Worm (Caenorhabditis elegans) whole organism, L3 larva: Measurements from ENCODE around the gene R05F9.9.
A peak's percentile ranks its signal among the peaks of the same experiment; 100 is the strongest.

Source experiments
- R02D3.7 ChIP-seq: fragments of 150-350 bp; optimal IDR thresholded peaks from 2 replicates; lab custom pipeline; 2014; ENCODE audit warnings: missing biosample characterization, missing genetic modification characterization
- ZK546.5 ChIP-seq: sonication (generic microtip); optimal IDR thresholded peaks from 2 replicates; lab custom pipeline; 2017; ENCODE audit warnings: missing biosample characterization, missing genetic modification characterization
- aly-2 ChIP-seq: fragments of 150-350 bp; optimal IDR thresholded peaks from 2 replicates; lab custom pipeline; 2014; ENCODE audit warnings: missing biosample characterization, missing genetic modification characterization
- ama-1 ChIP-seq: fragments of 150-350 bp; optimal IDR thresholded peaks from 2 replicates; lab custom pipeline; 2018
- ceh-16 ChIP-seq: sonication (generic microtip); optimal IDR thresholded peaks from 2 replicates; lab custom pipeline; 2017; ENCODE audit warnings: missing biosample characterization, missing genetic modification characterization
- ceh-28 ChIP-seq: fragments of 150-350 bp; optimal IDR thresholded peaks from 2 replicates; lab custom pipeline; 2014; ENCODE audit warnings: missing biosample characterization, missing genetic modification reagents, missing genetic modification characterization
- ceh-82 ChIP-seq: fragments of 150-350 bp; optimal IDR thresholded peaks from 2 replicates; lab custom pipeline; 2014; ENCODE audit warnings: missing biosample characterization, missing genetic modification characterization
- ceh-9 ChIP-seq: sonication (generic microtip); optimal IDR thresholded peaks from 2 replicates; lab custom pipeline; 2018; ENCODE audit warnings: missing biosample characterization, missing genetic modification characterization
- egl-27 ChIP-seq: sonication (generic microtip); optimal IDR thresholded peaks from 4 replicates; lab custom pipeline; 2017; ENCODE audit warnings: missing biosample characterization, missing genetic modification reagents, missing genetic modification characterization
- egl-5 ChIP-seq: fragments of 150-350 bp; optimal IDR thresholded peaks from 2 replicates; lab custom pipeline; 2017; ENCODE audit warnings: missing biosample characterization, missing genetic modification reagents, missing genetic modification characterization, inconsistent platforms
- elt-1 ChIP-seq: fragments of 150-350 bp; optimal IDR thresholded peaks from 2 replicates; lab custom pipeline; 2014; ENCODE audit warnings: missing biosample characterization, missing genetic modification characterization
- elt-2 ChIP-seq: sonication (generic microtip); optimal IDR thresholded peaks from 2 replicates; lab custom pipeline; 2016; ENCODE audit warnings: missing genetic modification reagents, mild to moderate bottlenecking, missing genetic modification characterization, missing compliant biosample characterization
- elt-3 ChIP-seq, 3 experiments: fragments of 150-350 bp in 1 of 3; sonication (generic microtip) in 2 of 3; optimal IDR thresholded peaks; 2 replicates in 2 of 3; 4 replicates in 1 of 3; lab custom pipeline; 2014 to 2017; ENCODE audit warnings: missing biosample characterization in 3 of 3, missing genetic modification characterization in 3 of 3
- eor-1 ChIP-seq, 2 experiments: fragments of 150-350 bp; optimal IDR thresholded peaks; 2 replicates each; lab custom pipeline; 2014 to 2018; ENCODE audit warnings: missing biosample characterization in 2 of 2, missing genetic modification characterization in 2 of 2
- fkh-10 ChIP-seq: sonication (generic microtip); optimal IDR thresholded peaks from 2 replicates; lab custom pipeline; 2017; ENCODE audit warnings: missing biosample characterization, missing genetic modification reagents, missing genetic modification characterization
- fkh-2 ChIP-seq: fragments of 150-350 bp; optimal IDR thresholded peaks from 2 replicates; lab custom pipeline; 2014; ENCODE audit warnings: missing biosample characterization, missing genetic modification reagents, missing genetic modification characterization
- fos-1 ChIP-seq: fragments of 150-350 bp; optimal IDR thresholded peaks from 2 replicates; lab custom pipeline; 2014; ENCODE audit warnings: missing biosample characterization, missing genetic modification characterization
- hmg-11 ChIP-seq: sonication (generic microtip); optimal IDR thresholded peaks from 2 replicates; lab custom pipeline; 2016; ENCODE audit warnings: missing genetic modification characterization, missing compliant biosample characterization
- jun-1 ChIP-seq: fragments of 150-350 bp; optimal IDR thresholded peaks from 2 replicates; lab custom pipeline; 2014; ENCODE audit warnings: missing biosample characterization, missing genetic modification reagents, missing genetic modification characterization
- lin-39 ChIP-seq: fragments of 150-350 bp; optimal IDR thresholded peaks from 2 replicates; lab custom pipeline; 2018; ENCODE audit warnings: missing biosample characterization, missing genetic modification reagents, missing genetic modification characterization
- lsy-12 ChIP-seq: sonication (generic microtip); optimal IDR thresholded peaks from 2 replicates; lab custom pipeline; 2016; ENCODE audit warnings: mild to moderate bottlenecking, missing genetic modification characterization, missing compliant biosample characterization
- mml-1 ChIP-seq: fragments of 150-350 bp; sonication (generic microtip); optimal IDR thresholded peaks from 3 replicates; lab custom pipeline; 2014; ENCODE audit warnings: missing biosample characterization, missing genetic modification characterization
- nfya-1 ChIP-seq: sonication (generic microtip); optimal IDR thresholded peaks from 2 replicates; lab custom pipeline; 2017; ENCODE audit warnings: missing genetic modification characterization, mild to moderate bottlenecking, missing compliant biosample characterization, antibody characterized with exemption, moderate library complexity; ENCODE audit not compliant: insufficient read depth
- nhr-11 ChIP-seq: fragments of 150-350 bp; optimal IDR thresholded peaks from 2 replicates; lab custom pipeline; 2014; ENCODE audit warnings: missing biosample characterization, missing genetic modification characterization
- nhr-12 ChIP-seq: fragments of 150-350 bp; optimal IDR thresholded peaks from 2 replicates; lab custom pipeline; 2014; ENCODE audit warnings: missing biosample characterization, missing genetic modification characterization
- nhr-23 ChIP-seq: fragments of 150-350 bp; optimal IDR thresholded peaks from 2 replicates; lab custom pipeline; 2014; ENCODE audit warnings: missing biosample characterization, missing genetic modification reagents, missing genetic modification characterization
- nhr-237 ChIP-seq: fragments of 150-350 bp; optimal IDR thresholded peaks from 2 replicates; lab custom pipeline; 2014; ENCODE audit warnings: missing biosample characterization, missing genetic modification characterization
- nhr-25 ChIP-seq: sonication (generic microtip); optimal IDR thresholded peaks from 2 replicates; lab custom pipeline; 2017; ENCODE audit warnings: missing biosample characterization, missing genetic modification characterization
- nhr-28 ChIP-seq: fragments of 150-350 bp; optimal IDR thresholded peaks from 2 replicates; lab custom pipeline; 2014; ENCODE audit warnings: missing biosample characterization, missing genetic modification characterization
- nhr-43 ChIP-seq: sonication (generic microtip); optimal IDR thresholded peaks from 2 replicates; lab custom pipeline; 2016; ENCODE audit warnings: mild to moderate bottlenecking, missing genetic modification characterization, missing compliant biosample characterization; ENCODE audit not compliant: poor library complexity, severe bottlenecking
- nhr-67 ChIP-seq: fragments of 150-350 bp; optimal IDR thresholded peaks from 2 replicates; lab custom pipeline; 2014; ENCODE audit warnings: missing biosample characterization, missing genetic modification characterization
- nhr-76 ChIP-seq: fragments of 150-350 bp; sonication (generic microtip); optimal IDR thresholded peaks from 5 replicates; lab custom pipeline; 2014; ENCODE audit warnings: missing biosample characterization, missing genetic modification characterization
- nhr-77 ChIP-seq: fragments of 150-350 bp; optimal IDR thresholded peaks from 2 replicates; lab custom pipeline; 2014; ENCODE audit warnings: missing biosample characterization, missing genetic modification characterization
- pha-4 ChIP-seq: fragments of 150-350 bp; optimal IDR thresholded peaks from 2 replicates; lab custom pipeline; 2014; ENCODE audit warnings: missing biosample characterization, missing genetic modification reagents, missing genetic modification characterization
- pqm-1 ChIP-seq: fragments of 150-350 bp; optimal IDR thresholded peaks from 2 replicates; lab custom pipeline; 2017; ENCODE audit warnings: missing biosample characterization, missing genetic modification characterization, inconsistent platforms
- sea-2 ChIP-seq: fragments of 150-350 bp; sonication (generic microtip); optimal IDR thresholded peaks from 4 replicates; lab custom pipeline; 2014; ENCODE audit warnings: missing biosample characterization, missing genetic modification reagents, missing genetic modification characterization
- skn-1 ChIP-seq: fragments of 150-350 bp; optimal IDR thresholded peaks from 2 replicates; lab custom pipeline; 2014; ENCODE audit warnings: missing biosample characterization, missing genetic modification characterization
- snpc-4 ChIP-seq: fragments of 150-350 bp; optimal IDR thresholded peaks from 2 replicates; lab custom pipeline; 2014; ENCODE audit warnings: missing biosample characterization, missing genetic modification characterization
- tbx-2 ChIP-seq: sonication (generic microtip); optimal IDR thresholded peaks from 2 replicates; lab custom pipeline; 2016; ENCODE audit warnings: mild to moderate bottlenecking, missing genetic modification characterization, missing compliant biosample characterization
- unc-39 ChIP-seq: sonication (generic microtip); optimal IDR thresholded peaks from 4 replicates; lab custom pipeline; 2017; ENCODE audit warnings: missing biosample characterization, missing genetic modification characterization
- unc-62 ChIP-seq: fragments of 150-350 bp; sonication (generic microtip); optimal IDR thresholded peaks from 4 replicates; lab custom pipeline; 2014; ENCODE audit warnings: missing biosample characterization, missing genetic modification reagents, missing genetic modification characterization
- ztf-11 ChIP-seq: fragments of 150-350 bp; optimal IDR thresholded peaks from 2 replicates; lab custom pipeline; 2014; ENCODE audit warnings: missing biosample characterization, missing genetic modification characterization
- ztf-4 ChIP-seq: fragments of 150-350 bp; optimal IDR thresholded peaks from 2 replicates; lab custom pipeline; 2014; ENCODE audit warnings: missing biosample characterization, missing genetic modification characterization

The R05F9.9 gene

ce11 chrII:4885976-4886375 lies 15.9 kb downstream of the R05F9.9 start, which contains the start of gene R05F9.7:
Gene R05F9.7, plus strand, starts transcription at chrII:4886276.
- TF ChIP-seq skn-1 (tag; lab: Kevin White, UChicago) (no peak), nfya-1 (no peak), ztf-11 (no peak), egl-27 (tag; lab: Kevin White, UChicago) (no peak), ceh-9 (tag; lab: Kevin White, UChicago) (no peak), jun-1 (no peak), nhr-77 (no peak), tbx-2 (tag; lab: Kevin White, UChicago) (no peak), nhr-43 (no peak), lin-39 (no peak), eor-1 (tag; optimal IDR thresholded peaks at IDR 0.05; lab: Kevin White, UChicago) (no peak), elt-3 (tag; optimal IDR thresholded peaks at IDR 0.05; lab: Kevin White, UChicago) (no peak), nhr-76 (tag; lab: Kevin White, UChicago) (no peak), nhr-28 (no peak), ama-1 (lab: Kevin White, UChicago) (no peak), nhr-67 (tag; lab: Kevin White, UChicago) (no peak)

ce11 chrII:4884403-4884802 lies 17.5 kb downstream of the R05F9.9 start:
- TF ChIP-seq fos-1 (tag; lab: Kevin White, UChicago), result no peak
- no peak for TF ChIP-seq pha-4 (tag; lab: Kevin White, UChicago)
- no peak for TF ChIP-seq nhr-43
- TF ChIP-seq egl-27 (tag; lab: Kevin White, UChicago), result no peak
- TF ChIP-seq tbx-2 (tag; lab: Kevin White, UChicago), result no peak
- no peak for TF ChIP-seq nhr-11 (tag; lab: Kevin White, UChicago)
- no peak for TF ChIP-seq egl-5 (tag; lab: Kevin White, UChicago)
- no peak for TF ChIP-seq ama-1 (lab: Kevin White, UChicago)
- no peak for TF ChIP-seq nhr-28
- no peak for TF ChIP-seq fkh-10 (GFP tag; lab: Kevin White, UChicago)
- no peak for TF ChIP-seq nhr-67 (tag; lab: Kevin White, UChicago)
- no peak for TF ChIP-seq ceh-9 (tag; lab: Kevin White, UChicago)
- no peak for TF ChIP-seq eor-1 (tag; optimal IDR thresholded peaks at IDR 0.05; lab: Kevin White, UChicago)
- no peak for TF ChIP-seq ceh-82
- TF ChIP-seq, all 47 proteins: peak for 0

ce11 chrII:4883412-4883811 lies 18.5 kb downstream of the R05F9.9 start, which contains the start of gene gst-8:
Gene gst-8, plus strand, starts transcription at chrII:4883712.
- no peak for TF ChIP-seq pha-4 (tag; lab: Kevin White, UChicago)
- peak; percentile 24 for TF ChIP-seq elt-2 (tag; lab: Kevin White, UChicago)
- TF ChIP-seq jun-1, result no peak

ce11 chrII:4882498-4882897 lies 19.4 kb downstream of the R05F9.9 start:
- TF ChIP-seq pha-4 (tag; lab: Kevin White, UChicago), result peak; percentile 68
- no peak for TF ChIP-seq ceh-28 (tag; lab: Kevin White, UChicago)

ce11 chrII:4881727-4882126 lies 20.2 kb downstream of the R05F9.9 start, which contains the start of gene gst-7:
Gene gst-7, plus strand, starts transcription at chrII:4882062.
- TF ChIP-seq nhr-12 (tag; lab: Kevin White, UChicago), result no peak
- no peak for TF ChIP-seq ceh-28 (tag; lab: Kevin White, UChicago)
- peak; percentile 34 for TF ChIP-seq nhr-23 (tag; lab: Kevin White, UChicago)
- TF ChIP-seq ceh-16 (tag; lab: Kevin White, UChicago), result no peak
- no peak for TF ChIP-seq hmg-11 (tag; lab: Kevin White, UChicago)
- TF ChIP-seq nhr-237 (tag; lab: Kevin White, UChicago), result no peak
- peak; percentile 25 for TF ChIP-seq nhr-25
- no peak for TF ChIP-seq ztf-4 (tag; lab: Kevin White, UChicago)
- TF ChIP-seq R02D3.7, result no peak
- TF ChIP-seq ZK546.5, result no peak
- no peak for TF ChIP-seq aly-2 (tag; lab: Kevin White, UChicago)
- no peak for TF ChIP-seq unc-39 (tag; lab: Kevin White, UChicago)
- TF ChIP-seq lsy-12, result no peak
- TF ChIP-seq nhr-28, result no peak
- TF ChIP-seq fkh-2 (tag; lab: Kevin White, UChicago), result no peak
- no peak for TF ChIP-seq sea-2 (GFP tag; lab: Kevin White, UChicago)
- no peak for TF ChIP-seq unc-62
- TF ChIP-seq egl-5 (tag; lab: Kevin White, UChicago), result no peak
- no peak for TF ChIP-seq elt-1 (tag; lab: Kevin White, UChicago)
- peak; percentile 26 for TF ChIP-seq lin-39
- no peak for TF ChIP-seq tbx-2 (tag; lab: Kevin White, UChicago)
- no peak for TF ChIP-seq nhr-43
- no peak for TF ChIP-seq eor-1 (tag; optimal IDR thresholded peaks at IDR 0.05; lab: Kevin White, UChicago)
- TF ChIP-seq pha-4 (tag; lab: Kevin White, UChicago), result peak; percentile 92
- TF ChIP-seq mml-1 (tag; lab: Kevin White, UChicago), result no peak
- TF ChIP-seq nhr-76 (tag; lab: Kevin White, UChicago), result no peak
- TF ChIP-seq fkh-10 (GFP tag; lab: Kevin White, UChicago), result no peak
- TF ChIP-seq ama-1 (lab: Kevin White, UChicago), result no peak
- TF ChIP-seq egl-27 (tag; lab: Kevin White, UChicago), result no peak
- TF ChIP-seq skn-1 (tag; lab: Kevin White, UChicago), result peak; percentile 96
- TF ChIP-seq pqm-1 (tag; lab: Kevin White, UChicago), result peak; percentile 76
- peak; percentile 92 for TF ChIP-seq elt-2 (tag; lab: Kevin White, UChicago)
- TF ChIP-seq nfya-1, result peak; percentile 40
- TF ChIP-seq elt-3 (tag; optimal IDR thresholded peaks at IDR 0.05; lab: Kevin White, UChicago), result no peak
- TF ChIP-seq snpc-4 (tag; lab: Kevin White, UChicago), result no peak
